Fruit fly (Drosophila melanogaster) S2 (cell line): Measurements from ENCODE around the gene crb.

Experiments
- CG8478 ChIP-seq: fragments of >200 bp; optimal IDR thresholded peaks from 2 replicates; lab custom pipeline; 2018
- CTCF ChIP-seq, 2 experiments: fragments of >200 bp; optimal IDR thresholded peaks; 2 replicates each; lab custom pipeline; 2018

dm6 chr3R:24294784-24295555 lies at the start of gene crb:
- TF ChIP-seq CTCF (optimal IDR thresholded peaks at IDR 0.05; lab: Kevin White, UChicago) (no peak), CG8478 (lab: Kevin White, UChicago) (no peak)
